Worm (Caenorhabditis elegans) whole organism, early embryonic: ENCODE data around the gene F44D12.19.
"Not testable (repeated sequence)": the region's sequence is repeated elsewhere in the genome, so short reads cannot be mapped to it uniquely, and the experiment has no call there.

Experiments
- B0310.2 ChIP-seq: sonication (generic microtip); optimal IDR thresholded peaks from 2 replicates; lab custom pipeline; 2016; ENCODE audit warnings: mild to moderate bottlenecking, missing genetic modification characterization, missing compliant biosample characterization
- F13C5.2 ChIP-seq: sonication (generic microtip); optimal IDR thresholded peaks from 2 replicates; lab custom pipeline; 2017; ENCODE audit warnings: mild to moderate bottlenecking, missing genetic modification characterization, inconsistent platforms, missing compliant biosample characterization
- aly-1 ChIP-seq: sonication (generic microtip); optimal IDR thresholded peaks from 2 replicates; lab custom pipeline; 2016; ENCODE audit warnings: missing genetic modification characterization, missing compliant biosample characterization
- ama-1 ChIP-seq: fragments of 150-350 bp; optimal IDR thresholded peaks from 2 replicates; lab custom pipeline; 2014
- ceh-13 ChIP-seq: fragments of 200-800 bp; sonication (Bioruptor generic); optimal IDR thresholded peaks from 2 replicates; lab custom pipeline; 2018; ENCODE audit warnings: mild to moderate bottlenecking, missing genetic modification characterization, missing compliant biosample characterization
- ceh-36 ChIP-seq: sonication (generic microtip); optimal IDR thresholded peaks from 2 replicates; lab custom pipeline; 2016; ENCODE audit warnings: missing genetic modification characterization, inconsistent platforms, missing compliant biosample characterization
- ets-7 ChIP-seq: sonication (generic microtip); optimal IDR thresholded peaks from 2 replicates; lab custom pipeline; 2016; ENCODE audit warnings: missing genotype, missing genetic modification characterization, missing compliant biosample characterization
- flt-1 ChIP-seq: fragments of 200-800 bp; sonication (Bioruptor generic); IDR thresholded peaks from 2 replicates; pipeline ENCODE4 v1.3.6; 2022; ENCODE audit warnings: missing genetic modification characterization, missing compliant biosample characterization
- hmbx-1 ChIP-seq: sonication (generic microtip); optimal IDR thresholded peaks from 2 replicates; lab custom pipeline; 2016; ENCODE audit warnings: mild to moderate bottlenecking, missing genetic modification characterization, missing compliant biosample characterization
- hmg-4 ChIP-seq: fragments of 200-800 bp; sonication (Bioruptor generic); optimal IDR thresholded peaks from 2 replicates; lab custom pipeline; 2018; ENCODE audit warnings: mild to moderate bottlenecking, missing genetic modification characterization, missing compliant biosample characterization
- hnd-1 ChIP-seq: sonication (generic microtip); optimal IDR thresholded peaks from 2 replicates; lab custom pipeline; 2016; ENCODE audit warnings: missing genetic modification characterization, missing compliant biosample characterization
- pes-1 ChIP-seq: fragments of 200-800 bp; sonication (Bioruptor generic); IDR thresholded peaks from 2 replicates; pipeline ENCODE4 v1.3.6; 2022; ENCODE audit warnings: missing genetic modification reagents, missing genetic modification characterization, missing compliant biosample characterization
- scrt-1 ChIP-seq: fragments of 200-800 bp; sonication (Bioruptor generic); IDR thresholded peaks from 2 replicates; pipeline ENCODE4 v1.3.6; 2022; ENCODE audit warnings: missing genetic modification characterization, missing compliant biosample characterization
- sea-1 ChIP-seq: fragments of 200-800 bp; sonication (Bioruptor generic); conservative IDR thresholded peaks from 2 replicates; pipeline ENCODE4 v1.3.6; 2022; ENCODE audit warnings: missing genetic modification characterization, missing compliant biosample characterization
- tbx-11 ChIP-seq: fragments of 200-800 bp; sonication (Bioruptor generic); IDR thresholded peaks from 2 replicates; pipeline ENCODE4 v1.3.6; 2022; ENCODE audit warnings: missing genetic modification characterization, missing compliant biosample characterization
- tbx-37 ChIP-seq: fragments of 200-800 bp; sonication (Bioruptor generic); conservative IDR thresholded peaks from 2 replicates; pipeline ENCODE4 v1.3.6; 2022; ENCODE audit warnings: missing genetic modification reagents, missing genetic modification characterization, missing compliant biosample characterization
- tra-4 ChIP-seq: sonication (generic microtip); optimal IDR thresholded peaks from 2 replicates; lab custom pipeline; 2017; ENCODE audit warnings: missing genetic modification characterization, missing compliant biosample characterization

F44D12.19 gene

DNA sequence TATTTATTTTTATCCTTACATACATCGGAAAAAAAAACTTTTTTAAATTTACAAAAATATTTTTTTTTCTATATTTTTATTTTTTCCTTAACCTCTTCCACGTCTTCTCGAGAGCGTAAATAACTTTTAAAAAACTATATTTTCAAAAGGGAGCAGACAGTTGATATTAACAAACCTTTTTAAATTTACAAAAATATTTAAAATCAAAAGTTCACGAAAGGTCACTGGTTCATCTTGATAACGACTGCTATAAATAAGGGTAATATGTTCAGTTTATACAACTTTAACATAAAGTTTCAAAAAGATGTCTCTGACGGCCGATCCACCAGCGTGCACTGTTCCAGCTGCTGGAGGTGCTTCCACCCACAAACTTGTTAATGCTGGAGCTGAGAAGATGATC lies 7.4 kb downstream of the F44D12.19 start, which contains the start of the genes F44D12.16 and msd-2:
Gene F44D12.16, plus strand, starts transcription at position 301 of the 400 bp plus-strand sequence.
Gene msd-2, plus strand, starts transcription at position 305 of the 400 bp plus-strand sequence.
- TF ChIP-seq flt-1 (GFP tag; lab: Robert Waterston, UW); aly-1 (tag; lab: Kevin White, UChicago); ceh-13 (GFP tag; lab: Kevin White, UChicago): not testable (repeated sequence)

ce11 chrIV:10033053-10033452 lies 11.7 kb downstream of the F44D12.19 start, which contains the start of gene F44D12.6:
TSS of gene F44D12.6 (plus strand) at chrIV:10033353.
- TF ChIP-seq hmg-4 (no peak), hmbx-1 (tag; lab: Kevin White, UChicago) (no peak), sea-1 (no peak), aly-1 (tag; lab: Kevin White, UChicago) (no peak), tra-4 (tag; lab: Kevin White, UChicago) (no peak), flt-1 (GFP tag; lab: Robert Waterston, UW) (no peak), F13C5.2 (tag; lab: Kevin White, UChicago) (no peak), pes-1 (no peak), B0310.2 (tag; lab: Kevin White, UChicago) (no peak)

DNA sequence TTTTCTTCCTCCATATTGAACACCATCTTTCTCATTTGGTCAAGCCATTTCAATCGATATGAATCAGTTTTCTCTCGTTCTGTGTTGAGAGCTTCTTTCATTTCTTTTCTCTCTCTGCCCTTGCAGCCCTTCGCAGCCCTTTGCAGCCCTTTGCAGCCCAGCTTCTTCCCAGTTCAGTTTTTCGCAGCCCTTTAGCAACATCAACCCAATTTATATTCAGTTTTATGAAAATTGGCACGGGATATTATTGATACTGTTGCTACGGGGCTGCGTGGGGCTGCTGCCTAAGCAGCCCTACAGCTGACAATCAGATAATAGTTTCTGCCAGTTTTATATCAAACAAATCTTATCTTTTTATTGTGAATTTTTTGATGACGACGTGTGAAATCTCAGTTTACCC lies 15.6 kb downstream of the F44D12.19 start, which contains the start of gene F44D12.10:
Gene F44D12.10, minus strand, starts transcription at position 101 of the 400 bp plus-strand sequence.
- TF ChIP-seq ceh-36 (tag; lab: Kevin White, UChicago) (no peak), hnd-1 (tag; lab: Kevin White, UChicago) (no peak), tbx-37 (no peak), ceh-13 (GFP tag; lab: Kevin White, UChicago) (no peak), F13C5.2 (tag; lab: Kevin White, UChicago) (no peak), tbx-11 (GFP tag; lab: Robert Waterston, UW) (no peak), ets-7 (tag; lab: Kevin White, UChicago) (no peak)

DNA sequence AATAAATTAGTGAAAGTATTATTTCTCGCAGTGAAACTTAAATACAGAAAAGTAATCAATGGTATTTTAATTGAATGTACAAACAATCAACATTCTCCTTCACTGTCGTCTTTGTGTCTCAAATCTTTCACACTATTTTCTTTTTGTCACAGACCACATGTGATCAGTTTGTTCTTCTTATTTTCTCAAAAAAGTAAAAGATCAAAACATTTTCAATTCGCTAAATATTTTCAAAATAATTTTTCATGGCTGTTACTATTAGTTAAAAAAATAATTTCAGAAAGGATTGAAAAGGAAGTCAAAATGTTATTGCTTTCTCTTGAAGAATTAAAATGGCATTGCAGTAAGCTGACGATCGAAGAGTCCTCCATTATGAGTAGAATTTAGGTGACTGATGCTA lies 19.4 kb downstream of the F44D12.19 start, which contains the start of gene dhs-31:
Gene dhs-31, minus strand, starts transcription at position 101 of the 400 bp plus-strand sequence.
- TF ChIP-seq tra-4 (tag; lab: Kevin White, UChicago) = no peak
- TF ChIP-seq aly-1 (tag; lab: Kevin White, UChicago) = no peak
- no peak for TF ChIP-seq ets-7 (tag; lab: Kevin White, UChicago)
- no peak for TF ChIP-seq hnd-1 (tag; lab: Kevin White, UChicago)
- TF ChIP-seq scrt-1 (GFP tag; lab: Robert Waterston, UW) = no peak
- TF ChIP-seq hmbx-1 (tag; lab: Kevin White, UChicago) = no peak
- no peak for TF ChIP-seq tbx-37
- no peak for TF ChIP-seq ceh-13 (GFP tag; lab: Kevin White, UChicago)
- TF ChIP-seq tbx-11 (GFP tag; lab: Robert Waterston, UW) = no peak
- no peak for TF ChIP-seq pes-1
- TF ChIP-seq flt-1 (GFP tag; lab: Robert Waterston, UW) = no peak
- TF ChIP-seq sea-1 = no peak
- TF ChIP-seq hmg-4 = no peak
- TF ChIP-seq F13C5.2 (tag; lab: Kevin White, UChicago) = no peak
- no peak for TF ChIP-seq ama-1 (lab: Kevin White, UChicago)
- TF ChIP-seq B0310.2 (tag; lab: Kevin White, UChicago) = no peak
- TF ChIP-seq ceh-36 (tag; lab: Kevin White, UChicago) = no peak

ce11 chrIV:10042881-10043280 lies 21.5 kb downstream of the F44D12.19 start, which contains the start of gene frk-1:
TSS of gene frk-1 (plus strand) at chrIV:10043181.
- no peak for TF ChIP-seq F13C5.2 (tag; lab: Kevin White, UChicago)
- no peak for TF ChIP-seq aly-1 (tag; lab: Kevin White, UChicago)
- TF ChIP-seq B0310.2 (tag; lab: Kevin White, UChicago) = no peak
- TF ChIP-seq tra-4 (tag; lab: Kevin White, UChicago) = no peak
- no peak for TF ChIP-seq ceh-13 (GFP tag; lab: Kevin White, UChicago)
- TF ChIP-seq hmg-4 = no peak
- TF ChIP-seq pes-1 = no peak

ce11 chrIV:10046005-10046404 lies 24.6 kb downstream of the F44D12.19 start:
- TF ChIP-seq hmg-4 (no peak), B0310.2 (tag; lab: Kevin White, UChicago) (no peak), tbx-11 (GFP tag; lab: Robert Waterston, UW) (no peak), ama-1 (lab: Kevin White, UChicago) (no peak), hmbx-1 (tag; lab: Kevin White, UChicago) (no peak), ceh-36 (tag; lab: Kevin White, UChicago) (no peak), ets-7 (tag; lab: Kevin White, UChicago) (no peak), hnd-1 (tag; lab: Kevin White, UChicago) (no peak), aly-1 (tag; lab: Kevin White, UChicago) (no peak), scrt-1 (GFP tag; lab: Robert Waterston, UW) (no peak), ceh-13 (GFP tag; lab: Kevin White, UChicago) (no peak), sea-1 (no peak), tbx-37 (no peak), F13C5.2 (tag; lab: Kevin White, UChicago) (no peak), tra-4 (tag; lab: Kevin White, UChicago) (no peak), flt-1 (GFP tag; lab: Robert Waterston, UW) (no peak), pes-1 (no peak)

ce11 chrIV:10047108-10047507 lies 25.7 kb downstream of the F44D12.19 start, which contains the start of gene T04B2.3:
TSS of gene T04B2.3 (plus strand) at chrIV:10047408.
- TF ChIP-seq hmg-4 (no peak), hnd-1 (tag; lab: Kevin White, UChicago) (no peak), pes-1 (no peak), ceh-36 (tag; lab: Kevin White, UChicago) (no peak), tbx-11 (GFP tag; lab: Robert Waterston, UW) (no peak), sea-1 (no peak), scrt-1 (GFP tag; lab: Robert Waterston, UW) (no peak), ceh-13 (GFP tag; lab: Kevin White, UChicago) (no peak), ets-7 (tag; lab: Kevin White, UChicago) (no peak), tbx-37 (no peak), ama-1 (lab: Kevin White, UChicago) (no peak), hmbx-1 (tag; lab: Kevin White, UChicago) (no peak), F13C5.2 (tag; lab: Kevin White, UChicago) (no peak), B0310.2 (tag; lab: Kevin White, UChicago) (no peak), tra-4 (tag; lab: Kevin White, UChicago) (no peak), aly-1 (tag; lab: Kevin White, UChicago) (no peak)
